Fruit fly (Drosophila melanogaster) whole organism, prepupa: Measurements from ENCODE around the gene CG6650.

Source experiments
- Blimp-1 ChIP-seq: fragments of 200-800 bp; sonication (Bioruptor generic); optimal IDR thresholded peaks from 3 replicates; lab custom pipeline; 2017; ENCODE audit warnings: missing biosample characterization, missing genetic modification characterization, mild to moderate bottlenecking, moderate library complexity, missing genetic modification reagents
- CG10669 ChIP-seq: fragments of 200-800 bp; sonication (Bioruptor generic); optimal IDR thresholded peaks from 3 replicates; lab custom pipeline; 2018; ENCODE audit warnings: missing biosample characterization, mild to moderate bottlenecking, missing genetic modification characterization, moderate library complexity
- CG11294 ChIP-seq: fragments of 200-800 bp; sonication (Bioruptor generic); IDR thresholded peaks from 2 replicates; pipeline ENCODE4 v1.3.6; 2022; ENCODE audit warnings: missing biosample characterization, missing genetic modification characterization
- CG15336 ChIP-seq: fragments of 200-800 bp; sonication (Bioruptor generic); IDR thresholded peaks from 2 replicates; pipeline ENCODE4 v1.3.6; 2022; ENCODE audit warnings: missing biosample characterization, missing genetic modification characterization
- CG16779 ChIP-seq: fragments of 200-800 bp; sonication (Bioruptor generic); optimal IDR thresholded peaks from 3 replicates; lab custom pipeline; 2017; ENCODE audit warnings: missing biosample characterization, mild to moderate bottlenecking, missing genetic modification characterization
- CG3032 ChIP-seq: fragments of 200-800 bp; optimal IDR thresholded peaks from 2 replicates; lab custom pipeline; 2019; ENCODE audit warnings: missing biosample characterization, mild to moderate bottlenecking, missing genetic modification characterization, moderate library complexity
- CG31627 ChIP-seq: fragments of 200-800 bp; sonication (Bioruptor generic); optimal IDR thresholded peaks from 3 replicates; lab custom pipeline; 2016; ENCODE audit warnings: missing biosample characterization, missing genetic modification characterization
- CG34406 ChIP-seq: fragments of 200-800 bp; sonication (Bioruptor generic); optimal IDR thresholded peaks from 3 replicates; lab custom pipeline; 2016; ENCODE audit warnings: missing biosample characterization, missing genetic modification characterization
- CG4318 ChIP-seq: fragments of 200-800 bp; sonication (Bioruptor generic); optimal IDR thresholded peaks from 3 replicates; lab custom pipeline; 2017; ENCODE audit warnings: missing biosample characterization, mild to moderate bottlenecking, missing genetic modification characterization
- CG6163 ChIP-seq: fragments of 200-800 bp; sonication (Bioruptor generic); IDR thresholded peaks from 3 replicates; pipeline ENCODE4 v1.3.6; 2022; ENCODE audit warnings: missing biosample characterization, missing genetic modification characterization
- CG6792 ChIP-seq: fragments of 200-800 bp; sonication (Bioruptor generic); optimal IDR thresholded peaks from 3 replicates; lab custom pipeline; 2016; ENCODE audit warnings: missing biosample characterization, missing genetic modification characterization
- CG6808 ChIP-seq: fragments of 200-800 bp; sonication (Bioruptor generic); optimal IDR thresholded peaks from 3 replicates; lab custom pipeline; 2017; ENCODE audit warnings: missing biosample characterization, missing genetic modification characterization, mild to moderate bottlenecking, moderate library complexity, missing genetic modification reagents
- CG6854 ChIP-seq: fragments of 200-800 bp; sonication (Bioruptor generic); optimal IDR thresholded peaks from 2 replicates; lab custom pipeline; 2017; ENCODE audit warnings: missing biosample characterization, mild to moderate bottlenecking, missing genetic modification characterization
- CG7368 ChIP-seq: fragments of 200-800 bp; sonication (Bioruptor generic); optimal IDR thresholded peaks from 3 replicates; lab custom pipeline; 2016; ENCODE audit warnings: missing biosample characterization, missing genetic modification characterization
- CG8119 ChIP-seq: fragments of 200-800 bp; sonication (Bioruptor generic); IDR thresholded peaks from 3 replicates; pipeline ENCODE4 v1.3.6; 2022; ENCODE audit warnings: missing biosample characterization, missing genetic modification characterization
- CG8319 ChIP-seq: fragments of 200-800 bp; sonication (Bioruptor generic); optimal IDR thresholded peaks from 3 replicates; lab custom pipeline; 2016; ENCODE audit warnings: missing biosample characterization, missing genetic modification characterization
- CG8632 ChIP-seq: fragments of 200-800 bp; sonication (Bioruptor generic); optimal IDR thresholded peaks from 3 replicates; lab custom pipeline; 2016; ENCODE audit warnings: missing biosample characterization, missing genetic modification characterization
- CG9139 ChIP-seq: fragments of 200-800 bp; sonication (Bioruptor generic); optimal IDR thresholded peaks from 3 replicates; lab custom pipeline; 2017; ENCODE audit warnings: missing biosample characterization, mild to moderate bottlenecking, missing genetic modification characterization
- Eip75B ChIP-seq: fragments of 200-800 bp; sonication (Bioruptor generic); optimal IDR thresholded peaks from 3 replicates; lab custom pipeline; 2016; ENCODE audit warnings: missing biosample characterization, missing genetic modification characterization
- Eip78C ChIP-seq: fragments of 200-800 bp; sonication (Bioruptor generic); peaks from one replicate; lab custom pipeline; 2016; ENCODE audit warnings: missing biosample characterization, missing genetic modification characterization
- Ets96B ChIP-seq: fragments of 200-800 bp; optimal IDR thresholded peaks from 2 replicates; lab custom pipeline; 2019; ENCODE audit warnings: missing biosample characterization, mild to moderate bottlenecking, missing genetic modification characterization, moderate library complexity
- Gug ChIP-seq: fragments of 200-800 bp; sonication (Bioruptor generic); IDR thresholded peaks from 2 replicates; pipeline ENCODE4 v1.3.6; 2022; ENCODE audit warnings: missing biosample characterization, missing genetic modification characterization
- Hr39 ChIP-seq: fragments of 200-800 bp; sonication (Bioruptor generic); optimal IDR thresholded peaks from 2 replicates; lab custom pipeline; 2016; ENCODE audit warnings: missing biosample characterization, missing genetic modification characterization
- Hr4 ChIP-seq: fragments of 200-800 bp; sonication (Bioruptor generic); optimal IDR thresholded peaks from 3 replicates; lab custom pipeline; 2016; ENCODE audit warnings: missing biosample characterization, missing genetic modification characterization
- Met ChIP-seq: fragments of 200-800 bp; sonication (Bioruptor generic); optimal IDR thresholded peaks from 3 replicates; lab custom pipeline; 2016; ENCODE audit warnings: missing biosample characterization, missing genetic modification characterization
- Smox ChIP-seq: fragments of 200-800 bp; sonication (Bioruptor generic); optimal IDR thresholded peaks from 3 replicates; lab custom pipeline; 2016; ENCODE audit warnings: missing biosample characterization, missing genetic modification characterization
- Sox102F ChIP-seq: fragments of 200-800 bp; sonication (Bioruptor generic); optimal IDR thresholded peaks from 2 replicates; lab custom pipeline; 2016; ENCODE audit warnings: missing biosample characterization, mild to moderate bottlenecking, missing genetic modification characterization
- Sox14 ChIP-seq: fragments of 200-800 bp; sonication (Bioruptor generic); optimal IDR thresholded peaks from 3 replicates; lab custom pipeline; 2016; ENCODE audit warnings: missing biosample characterization, missing genetic modification characterization
- Sox15 ChIP-seq: fragments of 200-800 bp; sonication (Bioruptor generic); optimal IDR thresholded peaks from 3 replicates; lab custom pipeline; 2016; ENCODE audit warnings: missing biosample characterization, missing genetic modification characterization
- achi ChIP-seq: fragments of 200-800 bp; sonication (Bioruptor generic); optimal IDR thresholded peaks from 3 replicates; lab custom pipeline; 2016; ENCODE audit warnings: missing biosample characterization, missing genetic modification characterization
- cyc ChIP-seq: fragments of 200-800 bp; sonication (Bioruptor generic); optimal IDR thresholded peaks from 3 replicates; lab custom pipeline; 2016; ENCODE audit warnings: missing biosample characterization, missing genetic modification characterization
- dac ChIP-seq: fragments of 200-800 bp; sonication (Bioruptor generic); optimal IDR thresholded peaks from 2 replicates; lab custom pipeline; 2017; ENCODE audit warnings: missing biosample characterization, mild to moderate bottlenecking, missing genetic modification characterization
- dsx ChIP-seq: fragments of 200-800 bp; optimal IDR thresholded peaks from 3 replicates; lab custom pipeline; 2019; ENCODE audit warnings: missing biosample characterization, mild to moderate bottlenecking, missing genetic modification characterization, moderate library complexity; ENCODE audit not compliant: poor library complexity, severe bottlenecking
- eg ChIP-seq: fragments of 200-800 bp; sonication (Bioruptor generic); IDR thresholded peaks from 3 replicates; pipeline ENCODE4 v1.3.6; 2022; ENCODE audit warnings: missing biosample characterization, missing genetic modification characterization
- esn ChIP-seq: fragments of 200-800 bp; sonication (Bioruptor generic); optimal IDR thresholded peaks from 2 replicates; lab custom pipeline; 2016; ENCODE audit warnings: missing biosample characterization, mild to moderate bottlenecking, missing genetic modification characterization, moderate library complexity
- fd85E ChIP-seq: fragments of 200-800 bp; sonication (Bioruptor generic); optimal IDR thresholded peaks from 3 replicates; lab custom pipeline; 2016; ENCODE audit warnings: missing biosample characterization, missing genetic modification characterization
- fkh ChIP-seq: fragments of 200-800 bp; sonication (Bioruptor generic); optimal IDR thresholded peaks from 3 replicates; lab custom pipeline; 2017; ENCODE audit warnings: missing biosample characterization, mild to moderate bottlenecking, missing genetic modification characterization, moderate library complexity
- pdm3 ChIP-seq: fragments of 200-800 bp; sonication (Bioruptor generic); optimal IDR thresholded peaks from 3 replicates; lab custom pipeline; 2016; ENCODE audit warnings: missing biosample characterization, missing genetic modification characterization
- salr ChIP-seq, 2 experiments: fragments of 200-800 bp; sonication (Bioruptor generic); optimal IDR thresholded peaks; 3 replicates each; lab custom pipeline; 2016 to 2018; ENCODE audit warnings: missing biosample characterization in 2 of 2, missing genetic modification characterization in 2 of 2, mild to moderate bottlenecking in 1 of 2
- spab ChIP-seq: fragments of 200-800 bp; sonication (Bioruptor generic); optimal IDR thresholded peaks from 2 replicates; lab custom pipeline; 2017; ENCODE audit warnings: missing biosample characterization, mild to moderate bottlenecking, missing genetic modification characterization, missing genetic modification reagents
- svp ChIP-seq: fragments of 200-800 bp; sonication (Bioruptor generic); peaks from one replicate; lab custom pipeline; 2016; ENCODE audit warnings: missing biosample characterization, missing genetic modification characterization
- vri ChIP-seq: fragments of 200-800 bp; sonication (Bioruptor generic); optimal IDR thresholded peaks from 3 replicates; lab custom pipeline; 2016; ENCODE audit warnings: missing biosample characterization, mild to moderate bottlenecking, missing genetic modification characterization

Gene CG6650

dm6 chr3L:14006704-14007126 is 24.5 kb upstream of the CG6650 start:
- TF ChIP-seq CG6163 (GFP tag; lab: Robert Waterston, UW), result peak; percentile 84
- TF ChIP-seq fkh, result no peak
- peak; percentile 100 for TF ChIP-seq vri (GFP tag; lab: Kevin White, UChicago)
- peak; percentile 45 for TF ChIP-seq CG15336
- TF ChIP-seq eg (GFP tag; lab: Robert Waterston, UW), result peak; percentile 55; the same call in 2 of the 3 replicates
- peak; percentile 60; the same call in 2 of the 3 replicates for TF ChIP-seq CG8119 (GFP tag; lab: Robert Waterston, UW)
- no peak for TF ChIP-seq CG4318

DNA sequence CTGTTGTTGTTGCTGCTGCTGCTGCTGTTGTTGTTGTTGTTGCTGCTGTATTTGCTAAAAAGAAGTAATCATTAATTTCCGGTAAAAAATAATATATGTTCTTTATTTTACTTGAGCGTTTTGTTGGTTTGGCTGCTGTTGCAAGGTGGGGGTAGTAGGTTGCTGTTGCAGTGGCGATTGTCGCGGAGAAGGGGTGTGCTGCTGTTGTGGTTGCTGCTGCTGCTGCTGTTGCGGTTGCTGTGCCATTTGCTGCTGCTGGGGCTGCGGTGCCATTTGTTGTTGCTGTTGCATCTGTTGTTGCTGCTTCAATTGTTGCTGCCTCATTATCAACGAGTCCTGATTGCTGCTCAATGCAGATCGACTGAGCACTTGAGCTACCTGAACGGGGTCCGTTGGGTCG is 5.5 kb upstream of the CG6650 start:
- no peak for TF ChIP-seq Gug (GFP tag; lab: Robert Waterston, UW)
- no peak for TF ChIP-seq CG10669 (GFP tag; lab: Kevin White, UChicago)
- no peak for TF ChIP-seq CG8632 (GFP tag; lab: Kevin White, UChicago)
- no peak for TF ChIP-seq CG8319 (GFP tag; lab: Kevin White, UChicago)
- no peak for TF ChIP-seq fkh
- TF ChIP-seq Sox15 (GFP tag; lab: Kevin White, UChicago), result no peak
- no peak for TF ChIP-seq cyc (GFP tag; lab: Kevin White, UChicago)
- no peak for TF ChIP-seq svp (GFP tag; lab: Kevin White, UChicago)
- TF ChIP-seq CG16779 (tag; lab: Kevin White, UChicago), result no peak
- no peak for TF ChIP-seq CG8119 (GFP tag; lab: Robert Waterston, UW)
- TF ChIP-seq, all 60 proteins: peak for 0

- TF ChIP-seq CG34406 (GFP tag; lab: Kevin White, UChicago) (no peak), esn (GFP tag; lab: Kevin White, UChicago) (no peak), CG9139 (no peak)
Observed at dm6 chr3L:14027549-14027948, 3.7 kb upstream of the CG6650 start.

DNA sequence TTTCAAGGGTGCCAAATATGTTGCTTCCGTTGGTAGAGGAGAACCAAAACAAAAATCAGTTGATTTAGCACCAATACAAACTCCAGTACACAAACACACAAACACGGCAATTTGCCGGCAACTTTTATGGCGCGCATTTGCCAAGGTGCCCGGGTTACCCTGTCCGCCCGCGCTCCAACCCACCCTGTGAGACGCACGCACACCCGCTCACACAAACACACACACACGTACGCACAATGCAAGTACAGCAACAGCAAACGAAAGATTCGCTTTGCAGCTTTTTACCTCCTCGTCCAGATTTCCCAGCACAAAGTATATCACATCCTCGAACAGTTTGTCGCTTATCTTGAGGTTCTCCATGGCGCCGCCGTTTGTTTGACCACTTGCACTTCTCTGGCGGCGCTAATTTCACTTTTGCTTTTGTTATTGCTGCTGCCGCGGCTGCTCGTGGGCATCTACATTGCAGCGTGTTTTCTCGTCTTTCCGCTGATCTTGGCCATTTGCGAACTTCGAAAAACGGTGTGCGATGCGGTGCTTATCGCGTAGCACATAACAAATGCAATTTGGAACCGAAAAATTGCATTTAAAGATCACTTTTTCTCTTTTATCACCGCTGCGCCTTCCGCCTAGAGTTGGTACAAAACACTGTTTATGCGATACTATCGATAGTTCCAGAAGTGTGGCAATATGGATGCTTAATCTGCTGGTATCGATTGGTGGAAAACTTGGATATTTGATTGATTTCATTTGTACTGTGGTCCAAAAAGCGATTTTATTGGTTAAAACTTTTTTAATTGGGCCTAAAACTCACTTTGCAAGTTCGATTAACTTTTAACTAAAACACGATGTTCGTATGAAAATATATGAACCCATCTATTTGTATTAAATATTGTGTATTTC is 2.5 kb upstream of the CG6650 start, which contains the start of gene Ptip:
TSS of gene Ptip (minus strand) at position 637 of the 900 bp plus-strand sequence.
- TF ChIP-seq vri (GFP tag; lab: Kevin White, UChicago) (no peak), dac (GFP tag; lab: Kevin White, UChicago) (peak; percentile 30), Hr39 (no peak), Smox (GFP tag; lab: Kevin White, UChicago) (no peak), Ets96B (tag; lab: Kevin White, UChicago) (no peak), CG3032 (no peak), Sox14 (GFP tag; lab: Kevin White, UChicago) (peak; percentile 31), Gug (GFP tag; lab: Robert Waterston, UW) (no peak), CG31627 (GFP tag; lab: Kevin White, UChicago) (no peak), Blimp-1 (GFP tag; lab: Kevin White, UChicago) (peak; percentile 96), Hr4 (no peak), cyc (GFP tag; lab: Kevin White, UChicago) (no peak), Eip78C (GFP tag; lab: Kevin White, UChicago) (peak; percentile 15), CG8119 (GFP tag; lab: Robert Waterston, UW) (0 out of 3 replicates have a peak, but pooled peaks have one; percentile 19), CG6808 (no peak), Met (GFP tag; lab: Kevin White, UChicago) (no peak), fkh (peak; percentile 62), CG15336 (peak; percentile 36; the same call in 1 of the 2 replicates), fd85E (GFP tag; lab: Kevin White, UChicago) (peak; percentile 15), CG8319 (GFP tag; lab: Kevin White, UChicago) (no peak), Eip75B (no peak), CG10669 (GFP tag; lab: Kevin White, UChicago) (no peak), pdm3 (GFP tag; lab: Kevin White, UChicago) (no peak), spab (GFP tag; lab: Kevin White, UChicago) (no peak), CG34406 (GFP tag; lab: Kevin White, UChicago) (no peak), achi (GFP tag; lab: Kevin White, UChicago) (peak; percentile 36), CG6792 (peak; percentile 30), eg (GFP tag; lab: Robert Waterston, UW) (peak; percentile 39; the same call in 1 of the 3 replicates), CG6163 (GFP tag; lab: Robert Waterston, UW) (peak; percentile 78), dsx (GFP tag; lab: Kevin White, UChicago) (no peak), salr (GFP tag; optimal IDR thresholded peaks at IDR 0.05; lab: Kevin White, UChicago) (no peak), CG11294 (GFP tag; lab: Robert Waterston, UW) (no peak), CG6854 (GFP tag; lab: Kevin White, UChicago) (no peak), CG7368 (GFP tag; lab: Kevin White, UChicago) (no peak), Sox102F (GFP tag; lab: Kevin White, UChicago) (no peak)
